Worm (Caenorhabditis elegans) whole organism, late embryonic: ENCODE results near the gene T27E7.5.

Experiments used
- C38D4.7 ChIP-seq: fragments of 200-800 bp; sonication (Bioruptor generic); optimal IDR thresholded peaks from 2 replicates; lab custom pipeline; 2018; ENCODE audit warnings: mild to moderate bottlenecking, missing genetic modification characterization, moderate library complexity, missing compliant biosample characterization
- ama-1 ChIP-seq: fragments of 150-350 bp; optimal IDR thresholded peaks from 2 replicates; lab custom pipeline; 2014
- elt-2 ChIP-seq: sonication (generic microtip); optimal IDR thresholded peaks from 2 replicates; lab custom pipeline; 2016; ENCODE audit warnings: missing genetic modification reagents, missing genetic modification characterization, missing compliant biosample characterization
- fkh-10 ChIP-seq: fragments of 150-350 bp; optimal IDR thresholded peaks from 2 replicates; lab custom pipeline; 2014; ENCODE audit warnings: missing biosample characterization, missing genetic modification reagents, missing genetic modification characterization
- hlh-8 ChIP-seq: sonication (generic microtip); optimal IDR thresholded peaks from 2 replicates; lab custom pipeline; 2016; ENCODE audit warnings: missing genotype, missing genetic modification characterization, missing compliant biosample characterization
- pat-9 ChIP-seq: fragments of 200-800 bp; sonication (Bioruptor generic); optimal IDR thresholded peaks from 2 replicates; lab custom pipeline; 2018; ENCODE audit warnings: mild to moderate bottlenecking, missing genetic modification characterization, moderate library complexity, missing compliant biosample characterization
- unc-55 ChIP-seq: sonication (generic microtip); optimal IDR thresholded peaks from 2 replicates; lab custom pipeline; 2017; ENCODE audit warnings: missing biosample characterization, missing genetic modification reagents, missing genetic modification characterization
- ztf-16 ChIP-seq: sonication (generic microtip); optimal IDR thresholded peaks from 2 replicates; lab custom pipeline; 2017; ENCODE audit warnings: missing genetic modification characterization, missing compliant biosample characterization

DNA sequence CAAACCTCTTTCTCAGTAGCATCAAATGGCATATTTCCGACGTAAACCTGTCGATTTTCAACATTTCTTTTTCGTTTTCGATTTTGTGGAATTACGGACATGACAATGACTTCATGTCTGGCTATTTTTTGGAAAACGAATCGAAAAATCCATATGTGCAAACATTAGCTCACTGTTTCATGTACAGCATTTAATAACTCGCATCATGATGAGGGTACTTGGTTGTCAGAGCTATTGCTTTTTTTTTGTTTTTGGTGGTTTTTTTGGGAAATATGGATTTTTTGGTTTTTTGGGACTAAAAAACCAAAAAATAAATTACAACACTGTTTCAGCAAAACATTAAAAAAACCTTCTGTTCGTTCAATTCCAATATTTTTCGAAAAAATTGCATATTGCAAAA is 24.6 kb upstream of the T27E7.5 start, which contains the start of gene Y57G11A.5:
- TF ChIP-seq hlh-8 (tag; lab: Kevin White, UChicago), result no peak
- no peak for TF ChIP-seq ama-1 (lab: Kevin White, UChicago)
- no peak for TF ChIP-seq fkh-10 (GFP tag; lab: Kevin White, UChicago)
- TF ChIP-seq elt-2 (tag; lab: Kevin White, UChicago), result no peak
- TF ChIP-seq C38D4.7 (GFP tag; lab: Kevin White, UChicago), result no peak
- no peak for TF ChIP-seq ztf-16 (tag; lab: Kevin White, UChicago)
- no peak for TF ChIP-seq pat-9 (tag; lab: Kevin White, UChicago)
- TF ChIP-seq unc-55 (GFP tag; lab: Kevin White, UChicago), result no peak
